Worm (Caenorhabditis elegans) whole organism, L4 larva: ENCODE measurements around the gene C29F5.1.

Source experiments
- D1046.2 ChIP-seq: fragments of 200-800 bp; sonication (Bioruptor generic); IDR thresholded peaks from 2 replicates; pipeline ENCODE4 v1.3.6; 2022; ENCODE audit warnings: missing genetic modification characterization, missing compliant biosample characterization
- F26F4.8 ChIP-seq: fragments of 200-800 bp; sonication (Bioruptor generic); conservative IDR thresholded peaks from 2 replicates; pipeline ENCODE4 v1.3.6; 2022; ENCODE audit warnings: missing genetic modification characterization, missing compliant biosample characterization
- F37D6.2 ChIP-seq: sonication (generic microtip); optimal IDR thresholded peaks from 2 replicates; lab custom pipeline; 2016; ENCODE audit warnings: mild to moderate bottlenecking, missing genetic modification characterization, missing compliant biosample characterization
- F44E2.7 ChIP-seq: fragments of 200-800 bp; sonication (Bioruptor generic); IDR thresholded peaks from 2 replicates; pipeline ENCODE4 v2.1.2; 2022; ENCODE audit warnings: missing genetic modification characterization, missing compliant biosample characterization
- F49E8.2 ChIP-seq: sonication (generic microtip); optimal IDR thresholded peaks from 2 replicates; lab custom pipeline; 2016; ENCODE audit warnings: missing compliant biosample characterization, mild to moderate bottlenecking, missing genetic modification characterization, borderline replicate concordance
- T20F7.1 ChIP-seq: fragments of 200-800 bp; sonication (Bioruptor generic); optimal IDR thresholded peaks from 2 replicates; lab custom pipeline; 2018; ENCODE audit warnings: mild to moderate bottlenecking, missing genetic modification characterization, missing compliant biosample characterization
- Y5F2A.4 ChIP-seq: fragments of 200-800 bp; sonication (Bioruptor generic); optimal IDR thresholded peaks from 2 replicates; lab custom pipeline; 2018; ENCODE audit warnings: mild to moderate bottlenecking, missing genetic modification characterization, missing compliant biosample characterization
- ZK546.5 ChIP-seq, 2 experiments: sonication (generic microtip); optimal IDR thresholded peaks; 2 replicates each; lab custom pipeline; 2017; ENCODE audit warnings: missing biosample characterization in 2 of 2, missing genetic modification characterization in 2 of 2
- aha-1 ChIP-seq: fragments of 150-350 bp; peaks from one replicate; lab custom pipeline; 2014; ENCODE audit warnings: missing biosample characterization, missing genetic modification characterization
- ceh-32 ChIP-seq: sonication (generic microtip); optimal IDR thresholded peaks from 2 replicates; lab custom pipeline; 2016; ENCODE audit warnings: mild to moderate bottlenecking, missing genetic modification characterization, missing compliant biosample characterization; ENCODE audit not compliant: poor library complexity
- ceh-44 ChIP-seq: fragments of 200-800 bp; sonication (Bioruptor generic); IDR thresholded peaks from 2 replicates; pipeline ENCODE4 v1.3.6; 2022; ENCODE audit warnings: missing genetic modification reagents, missing genetic modification characterization, missing compliant biosample characterization
- ceh-62 ChIP-seq: sonication (generic microtip); optimal IDR thresholded peaks from 2 replicates; lab custom pipeline; 2017; ENCODE audit warnings: missing biosample characterization, missing genetic modification characterization
- ceh-82 ChIP-seq: sonication (generic microtip); optimal IDR thresholded peaks from 2 replicates; lab custom pipeline; 2017; ENCODE audit warnings: missing biosample characterization, missing genetic modification characterization
- ctbp-1 ChIP-seq: fragments of 200-800 bp; sonication (Bioruptor generic); IDR thresholded peaks from 2 replicates; pipeline ENCODE4 v1.3.6; 2022; ENCODE audit warnings: missing genetic modification reagents, missing genetic modification characterization, missing compliant biosample characterization
- daf-16 ChIP-seq, 3 experiments: sonication (generic microtip); optimal IDR thresholded peaks; 2 replicates each; lab custom pipeline; 2016 to 2017; ENCODE audit warnings: missing genetic modification characterization in 3 of 3, missing genetic modification reagents in 3 of 3, mild to moderate bottlenecking in 2 of 3, missing compliant biosample characterization in 2 of 3, missing biosample characterization in 1 of 3, moderate library complexity in 1 of 3
- daf-19 ChIP-seq: fragments of 200-800 bp; sonication (Bioruptor generic); conservative IDR thresholded peaks from 2 replicates; pipeline ENCODE4 v1.3.6; 2022; ENCODE audit warnings: missing genetic modification characterization, missing compliant biosample characterization
- dmd-6 ChIP-seq: fragments of 200-800 bp; sonication (Bioruptor generic); IDR thresholded peaks from 2 replicates; pipeline ENCODE4 v1.3.6; 2022; ENCODE audit warnings: missing genetic modification reagents, missing genetic modification characterization, missing compliant biosample characterization
- hif-1 ChIP-seq, 2 experiments: sonication (generic microtip); optimal IDR thresholded peaks; 2 replicates each; lab custom pipeline; 2016 to 2017; ENCODE audit warnings: missing compliant biosample characterization in 2 of 2, missing genetic modification characterization in 2 of 2, missing genetic modification reagents in 2 of 2, missing genotype in 2 of 2, mild to moderate bottlenecking in 1 of 2
- hlh-11 ChIP-seq: fragments of 200-800 bp; sonication (Bioruptor generic); optimal IDR thresholded peaks from 2 replicates; lab custom pipeline; 2018; ENCODE audit warnings: mild to moderate bottlenecking, missing genetic modification characterization, missing compliant biosample characterization
- hlh-30 ChIP-seq: sonication (generic microtip); optimal IDR thresholded peaks from 2 replicates; lab custom pipeline; 2017; ENCODE audit warnings: antibody characterized with exemption, mild to moderate bottlenecking, missing genetic modification characterization, missing compliant biosample characterization; ENCODE audit not compliant: insufficient read depth
- hmg-1.1 ChIP-seq: fragments of 200-800 bp; sonication (Bioruptor generic); IDR thresholded peaks from 2 replicates; pipeline ENCODE4 v1.3.6; 2022; ENCODE audit warnings: missing genetic modification reagents, missing genetic modification characterization, missing compliant biosample characterization
- mdl-1 ChIP-seq, 2 experiments: fragments of 150-350 bp in 1 of 2; sonication (generic microtip) in 1 of 2; optimal IDR thresholded peaks; 2 replicates each; lab custom pipeline; 2014 to 2017; ENCODE audit warnings: missing biosample characterization in 2 of 2, missing genetic modification characterization in 2 of 2
- mxl-3 ChIP-seq: fragments of 200-800 bp; sonication (Bioruptor generic); optimal IDR thresholded peaks from 2 replicates; lab custom pipeline; 2018; ENCODE audit warnings: mild to moderate bottlenecking, missing genetic modification characterization, missing compliant biosample characterization
- nhr-102 ChIP-seq: sonication (generic microtip); optimal IDR thresholded peaks from 2 replicates; lab custom pipeline; 2016; ENCODE audit warnings: mild to moderate bottlenecking, missing genetic modification characterization, moderate library complexity, missing compliant biosample characterization
- nhr-11 ChIP-seq: fragments of 150-350 bp; optimal IDR thresholded peaks from 2 replicates; lab custom pipeline; 2014; ENCODE audit warnings: missing biosample characterization, missing genetic modification characterization
- nhr-25 ChIP-seq: sonication (generic microtip); optimal IDR thresholded peaks from 2 replicates; lab custom pipeline; 2017; ENCODE audit warnings: missing genetic modification characterization, mild to moderate bottlenecking, missing compliant biosample characterization, antibody characterized with exemption, moderate library complexity, borderline replicate concordance; ENCODE audit not compliant: insufficient read depth
- nhr-48 ChIP-seq: sonication (generic microtip); optimal IDR thresholded peaks from 2 replicates; lab custom pipeline; 2016; ENCODE audit warnings: mild to moderate bottlenecking, missing genetic modification characterization, missing compliant biosample characterization
- pqm-1 ChIP-seq: sonication (generic microtip); optimal IDR thresholded peaks from 2 replicates; lab custom pipeline; 2017; ENCODE audit warnings: missing biosample characterization, missing genetic modification characterization
- saeg-2 ChIP-seq: fragments of 200-800 bp; sonication (Bioruptor generic); IDR thresholded peaks from 2 replicates; pipeline ENCODE4 v1.3.6; 2022; ENCODE audit warnings: missing genetic modification reagents, missing genetic modification characterization, missing compliant biosample characterization
- snpc-1.2 ChIP-seq: fragments of 200-800 bp; sonication (Bioruptor generic); IDR thresholded peaks from 2 replicates; pipeline ENCODE4 v1.3.6; 2022; ENCODE audit warnings: missing genetic modification reagents, missing genetic modification characterization, missing compliant biosample characterization
- spr-1 ChIP-seq: sonication (generic microtip); optimal IDR thresholded peaks from 2 replicates; lab custom pipeline; 2016; ENCODE audit warnings: mild to moderate bottlenecking, missing genetic modification characterization, missing compliant biosample characterization
- tag-97 ChIP-seq: fragments of 200-800 bp; sonication (Bioruptor generic); IDR thresholded peaks from 2 replicates; pipeline ENCODE4 v1.3.6; 2022; ENCODE audit warnings: missing genetic modification characterization, missing compliant biosample characterization
- tra-1 ChIP-seq: fragments of 200-800 bp; sonication (Bioruptor generic); IDR thresholded peaks from 2 replicates; pipeline ENCODE4 v1.3.6; 2022; ENCODE audit warnings: missing genetic modification reagents, missing genetic modification characterization, missing compliant biosample characterization
- zip-2 ChIP-seq: fragments of 150-350 bp; optimal IDR thresholded peaks from 2 replicates; lab custom pipeline; 2014; ENCODE audit warnings: missing biosample characterization, missing genetic modification characterization
- ztf-7 ChIP-seq: fragments of 150-350 bp; optimal IDR thresholded peaks from 2 replicates; lab custom pipeline; 2014; ENCODE audit warnings: missing biosample characterization, missing genetic modification characterization

Gene C29F5.1

DNA sequence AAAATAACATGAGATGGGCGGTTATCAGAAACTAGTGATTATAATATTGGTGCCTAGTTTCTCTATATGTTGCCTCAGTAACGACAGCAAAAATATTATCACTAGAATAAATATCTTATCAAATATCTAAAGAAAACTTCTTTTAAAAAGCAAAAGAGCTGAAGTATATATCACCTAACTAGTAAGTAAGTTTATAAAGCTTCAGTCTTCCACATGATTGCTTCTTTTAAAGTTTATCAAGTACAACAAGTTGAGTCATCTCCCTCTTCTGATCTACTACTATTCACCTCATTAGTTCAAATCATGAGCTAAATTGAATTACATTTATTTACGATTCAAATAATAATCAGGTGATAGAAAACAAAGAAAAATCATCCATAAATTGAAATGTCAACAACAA, 15.2 kb upstream of the C29F5.1 start:
- TF ChIP-seq D1046.2 (GFP tag; lab: Robert Waterston, UW), result no peak
- peak; percentile 64 for TF ChIP-seq aha-1 (tag; lab: Kevin White, UChicago)
- no peak for TF ChIP-seq F49E8.2 (tag; lab: Kevin White, UChicago)
- TF ChIP-seq ceh-62, result no peak
- no peak for TF ChIP-seq nhr-102 (tag; lab: Kevin White, UChicago)
- TF ChIP-seq ZK546.5 (tag; optimal IDR thresholded peaks at IDR 0.05; lab: Kevin White, UChicago), result no peak
- peak; percentile 32 for TF ChIP-seq T20F7.1 (GFP tag; lab: Kevin White, UChicago)

- TF ChIP-seq ctbp-1 (GFP tag; lab: Robert Waterston, UW), result no peak
- TF ChIP-seq daf-16 (GFP tag; optimal IDR thresholded peaks at IDR 0.05; lab: Kevin White, UChicago), result peak in 1 of 2 experiments; percentile 88
- TF ChIP-seq daf-16 (tag; optimal IDR thresholded peaks at IDR 0.05; lab: Kevin White, UChicago), result no peak
- TF ChIP-seq zip-2 (tag; lab: Kevin White, UChicago), result no peak
- no peak for TF ChIP-seq F37D6.2 (tag; lab: Kevin White, UChicago)
- peak; percentile 31 for TF ChIP-seq nhr-11
- no peak for TF ChIP-seq ceh-82 (tag; lab: Kevin White, UChicago)
- peak; percentile 16 for TF ChIP-seq pqm-1 (tag; lab: Kevin White, UChicago)
- TF ChIP-seq hlh-11 (tag; lab: Kevin White, UChicago), result peak; percentile 59
- TF ChIP-seq F26F4.8 (GFP tag; lab: Robert Waterston, UW), result no peak
- no peak for TF ChIP-seq daf-19 (GFP tag; lab: Robert Waterston, UW)
- no peak for TF ChIP-seq nhr-25 (tag; lab: Kevin White, UChicago)
- TF ChIP-seq nhr-102 (tag; lab: Kevin White, UChicago), result no peak
- peak; percentile 36 for TF ChIP-seq mxl-3 (GFP tag; lab: Kevin White, UChicago)
- TF ChIP-seq mdl-1 (tag; optimal IDR thresholded peaks at IDR 0.05; lab: Kevin White, UChicago), result peak in 1 of 2 experiments; percentile 26
- TF ChIP-seq dmd-6 (GFP tag; lab: Robert Waterston, UW), result peak; percentile 56; the same call in 1 of the 2 replicates
- no peak for TF ChIP-seq hif-1 (tag; optimal IDR thresholded peaks at IDR 0.05; lab: Kevin White, UChicago)
- TF ChIP-seq aha-1 (tag; lab: Kevin White, UChicago), result peak; percentile 62
- TF ChIP-seq snpc-1.2 (GFP tag; lab: Robert Waterston, UW), result no peak
- no peak for TF ChIP-seq spr-1
- no peak for TF ChIP-seq nhr-48 (tag; lab: Kevin White, UChicago)
- TF ChIP-seq hlh-30 (tag; lab: Kevin White, UChicago), result peak; percentile 41
- TF ChIP-seq tra-1, result no peak
- TF ChIP-seq ceh-32 (tag; lab: Kevin White, UChicago), result no peak
- TF ChIP-seq ztf-7 (tag; lab: Kevin White, UChicago), result no peak
- no peak for TF ChIP-seq saeg-2
Measured at ce11 chrII:6290047-6290582, 13.2 kb upstream of the C29F5.1 start, which contains the start of gene upb-1. Gene upb-1, minus strand, starts transcription at chrII:6290097.

ce11 chrII:6292527-6292926, 10.8 kb upstream of the C29F5.1 start, which contains the start of gene nyn-3:
Gene nyn-3, minus strand, starts transcription at chrII:6292627.
- TF ChIP-seq zip-2 (tag; lab: Kevin White, UChicago), result no peak
- TF ChIP-seq ceh-44 (GFP tag; lab: Robert Waterston, UW), result no peak

ce11 chrII:6294261-6294660, 9.1 kb upstream of the C29F5.1 start, which contains the start of gene mps-1:
Gene mps-1, minus strand, starts transcription at chrII:6294361.
- TF ChIP-seq hmg-1.1 (GFP tag; lab: Robert Waterston, UW), result no peak
- TF ChIP-seq F44E2.7 (GFP tag; lab: Robert Waterston, UW), result no peak
- TF ChIP-seq Y5F2A.4 (GFP tag; lab: Kevin White, UChicago), result no peak
- no peak for TF ChIP-seq tag-97 (GFP tag; lab: Robert Waterston, UW)
- TF ChIP-seq, all 104 proteins: peak for 0
